Worm (Caenorhabditis elegans): Measurements from ENCODE around the gene zipt-7.2.

DNA sequence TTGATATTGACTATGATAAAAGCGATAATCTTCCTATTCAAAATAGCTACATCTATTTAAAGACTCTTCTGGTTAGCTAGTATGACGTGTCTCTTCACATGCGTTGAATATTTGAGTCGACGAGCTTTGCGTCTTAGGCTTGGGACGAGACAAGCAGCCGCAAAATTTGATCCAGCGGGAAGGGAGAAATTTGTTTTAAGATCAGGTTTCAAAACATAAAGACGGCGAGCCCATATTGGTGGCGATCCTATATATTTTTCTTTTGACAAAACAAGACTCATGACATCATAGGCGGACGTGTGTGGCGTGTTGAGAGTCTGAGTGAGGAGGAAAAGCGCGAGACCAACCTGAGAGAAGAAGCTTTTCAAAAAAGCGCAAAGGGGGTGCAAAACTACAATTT lies 37.8 kb upstream of the zipt-7.2 start:
- TF ChIP-seq zag-1 (tag; optimal IDR thresholded peaks at IDR 0.05) (no peak), snpc-1.2 (GFP tag; IDR thresholded peaks at IDR 0.05) (no peak), ama-1 (optimal IDR thresholded peaks at IDR 0.05) (no peak), fkh-10 (GFP tag; optimal IDR thresholded peaks at IDR 0.05) (no peak), nhr-11 (tag; optimal IDR thresholded peaks at IDR 0.05) (no peak), pqm-1 (tag; optimal IDR thresholded peaks at IDR 0.05) (no peak)
